ENCODE assay signal across 3 fruit fly cellular contexts in the genomic region with DNA sequence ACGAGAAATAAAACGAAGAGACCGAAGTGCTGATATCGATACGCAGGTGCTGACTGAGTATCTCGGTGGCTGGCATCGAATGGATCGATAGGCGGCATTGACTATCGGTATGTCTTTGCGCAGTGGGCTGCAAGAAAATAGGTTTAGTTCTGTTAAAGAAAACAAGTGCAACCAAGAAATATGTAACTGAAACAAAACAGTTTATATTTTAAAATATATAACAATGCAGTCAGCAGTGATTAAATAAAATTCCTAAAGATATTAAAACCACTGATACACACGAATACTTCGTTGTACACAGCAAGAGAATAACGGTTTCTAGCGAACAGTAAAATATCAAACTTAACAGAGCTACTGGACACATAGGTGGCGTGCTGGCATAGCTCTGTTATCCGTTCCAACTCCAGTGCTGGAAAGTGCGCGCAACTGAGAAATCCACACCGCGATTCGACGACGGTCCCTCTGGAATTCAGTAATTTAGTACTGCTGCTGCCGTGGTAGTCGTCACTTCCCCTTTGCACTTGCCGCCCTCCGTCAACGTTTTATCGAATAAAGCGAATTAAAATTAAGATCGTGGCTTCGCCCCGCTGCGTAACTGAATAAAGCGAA.
TF ChIP-seq lines count a peak whose summit lies in the region.

Gene Pez (minus strand): TSS at position 305 of the 609 bp plus-strand sequence.
Gene Cpr (plus strand): TSS at position 470 of the 609 bp plus-strand sequence.

TF ChIP-seq in whole organism, embryonic, 481 proteins besides CTCF, POLR2A, EP300 and RAD21 (continued from another document and continues in another):
- TF ChIP-seq CG10462 (GFP tag; optimal IDR thresholded peaks at IDR 0.05; lab: Kevin White, UChicago) (peak; percentile 92), knrl (GFP tag; IDR thresholded peaks at IDR 0.05; lab: Robert Waterston, UW; ENCODE audit: partially characterized antibody) (peak; percentile 76; the same call in 2 of the 3 replicates), HmgZ (tag; optimal IDR thresholded peaks at IDR 0.05; lab: Kevin White, UChicago) (peak; percentile 52), CG17328 (GFP tag; IDR thresholded peaks at IDR 0.05; lab: Robert Waterston, UW) (peak; percentile 37; the same call in 1 of the 2 replicates), CG7271 (tag; optimal IDR thresholded peaks at IDR 0.05; lab: Kevin White, UChicago) (no peak), bigmax (GFP tag; optimal IDR thresholded peaks at IDR 0.05; lab: Kevin White, UChicago) (peak; percentile 5), CG11456 (GFP tag; IDR thresholded peaks at IDR 0.05; lab: Robert Waterston, UW) (peak; percentile 77; the same call in 2 of the 3 replicates), ham (GFP tag; IDR thresholded peaks at IDR 0.05; lab: Robert Waterston, UW) (no peak), sd (tag; optimal IDR thresholded peaks at IDR 0.05; lab: Kevin White, UChicago) (peak; percentile 49), Hmr (GFP tag; optimal IDR thresholded peaks at IDR 0.05; lab: Kevin White, UChicago) (peak; percentile 86), CG18619 (GFP tag; optimal IDR thresholded peaks at IDR 0.05; lab: Kevin White, UChicago) (peak; percentile 45), CoRest (tag; optimal IDR thresholded peaks at IDR 0.05; lab: Kevin White, UChicago) (peak; percentile 45), pan (optimal IDR thresholded peaks at IDR 0.05; lab: Kevin White, UChicago) (no peak), pan (GFP tag; optimal IDR thresholded peaks at IDR 0.05 in 1 of 2, IDR thresholded peaks at IDR 0.05 in 1 of 2) (peak in 1 of 2 experiments; percentile 24), mld (GFP tag; IDR thresholded peaks at IDR 0.05; lab: Robert Waterston, UW; ENCODE audit: partially characterized antibody) (peak; percentile 86), CG3847 (GFP tag; IDR thresholded peaks at IDR 0.05; lab: Robert Waterston, UW) (peak; percentile 66), CG10979 (tag; optimal IDR thresholded peaks at IDR 0.05; lab: Kevin White, UChicago) (no peak), Mes4 (GFP tag; optimal IDR thresholded peaks at IDR 0.05; lab: Kevin White, UChicago) (peak; percentile 14), CG15514 (GFP tag; optimal IDR thresholded peaks at IDR 0.05; lab: Kevin White, UChicago) (peak; percentile 68), slou (GFP tag; optimal IDR thresholded peaks at IDR 0.05; lab: Kevin White, UChicago) (no peak), run (tag; optimal IDR thresholded peaks at IDR 0.05; lab: Kevin White, UChicago) (no peak), MBD-R2 (GFP tag; IDR thresholded peaks at IDR 0.05; lab: Robert Waterston, UW) (peak; percentile 35; the same call in 1 of the 2 replicates), CG12071 (GFP tag; optimal IDR thresholded peaks at IDR 0.05; lab: Kevin White, UChicago) (no peak), hb (GFP tag; IDR thresholded peaks at IDR 0.05; lab: Robert Waterston, UW; ENCODE audit: partially characterized antibody) (peak; percentile 73; the same call in 2 of the 3 replicates), CG8944 (GFP tag; optimal IDR thresholded peaks at IDR 0.05; lab: Kevin White, UChicago) (no peak), wek (GFP tag; optimal IDR thresholded peaks at IDR 0.05; lab: Kevin White, UChicago) (no peak), vnd (GFP tag; IDR thresholded peaks at IDR 0.05; lab: Robert Waterston, UW; ENCODE audit: partially characterized antibody) (peak; percentile 74), CG34376 (GFP tag; optimal IDR thresholded peaks at IDR 0.05; lab: Kevin White, UChicago) (peak; percentile 47), Side (GFP tag; optimal IDR thresholded peaks at IDR 0.05; lab: Kevin White, UChicago) (peak; percentile 47), phol (tag; optimal IDR thresholded peaks at IDR 0.05; lab: Kevin White, UChicago) (peak; percentile 17), CG3995 (GFP tag; optimal IDR thresholded peaks at IDR 0.05; lab: Kevin White, UChicago) (peak; percentile 30), Hand (GFP tag; optimal IDR thresholded peaks at IDR 0.05; lab: Kevin White, UChicago) (no peak), sens-2 (GFP tag; IDR thresholded peaks at IDR 0.05; lab: Robert Waterston, UW) (no peak), H2.0 (GFP tag; IDR thresholded peaks at IDR 0.05; lab: Robert Waterston, UW) (peak; percentile 24; the same call in 1 of the 2 replicates), CG7987 (GFP tag; optimal IDR thresholded peaks at IDR 0.05; lab: Kevin White, UChicago) (peak; percentile 43), Ets97D (GFP tag; optimal IDR thresholded peaks at IDR 0.05; lab: Kevin White, UChicago) (peak; percentile 77), CG6683 (GFP tag; optimal IDR thresholded peaks at IDR 0.05; lab: Kevin White, UChicago) (no peak), CG17568 (GFP tag; optimal IDR thresholded peaks at IDR 0.05; lab: Kevin White, UChicago) (no peak), Dbx (GFP tag; IDR thresholded peaks at IDR 0.05; lab: Robert Waterston, UW) (peak; percentile 78)

TF ChIP-seq in whole organism, prepupa, 60 proteins besides CTCF, POLR2A, EP300 and RAD21 (continued from another document):
- TF ChIP-seq Eip93F (GFP tag; optimal IDR thresholded peaks at IDR 0.05; lab: Kevin White, UChicago) (peak; percentile 7), CG11294 (GFP tag; IDR thresholded peaks at IDR 0.05; lab: Robert Waterston, UW) (no peak), CG6854 (GFP tag; optimal IDR thresholded peaks at IDR 0.05; lab: Kevin White, UChicago) (no peak), Sox15 (GFP tag; optimal IDR thresholded peaks at IDR 0.05; lab: Kevin White, UChicago) (no peak), topi (GFP tag; optimal IDR thresholded peaks at IDR 0.05; lab: Kevin White, UChicago) (peak; percentile 23)
TF ChIP-seq in whole organism, prepupa: peak in this region for 12.

TF ChIP-seq in whole organism, wandering third instar larva, 38 proteins besides CTCF, POLR2A, EP300 and RAD21 (continued from another document):
- no peak for TF ChIP-seq brk (GFP tag; optimal IDR thresholded peaks at IDR 0.05; lab: Kevin White, UChicago)
- peak; percentile 66 for TF ChIP-seq h (GFP tag; optimal IDR thresholded peaks at IDR 0.05; lab: Kevin White, UChicago)
- no peak for TF ChIP-seq dmrt93B (GFP tag; optimal IDR thresholded peaks at IDR 0.05; lab: Kevin White, UChicago)
- no peak for TF ChIP-seq OdsH (GFP tag; optimal IDR thresholded peaks at IDR 0.05; lab: Kevin White, UChicago)
- peak; percentile 9 for TF ChIP-seq Sp1 (GFP tag; optimal IDR thresholded peaks at IDR 0.05; lab: Kevin White, UChicago)
